Fruit fly (Drosophila melanogaster) S2 (cell line): ENCODE measurements around the gene Srp54.

Source experiments
- CG8478 ChIP-seq: fragments of >200 bp; optimal IDR thresholded peaks from 2 replicates; lab custom pipeline; 2018
- CTCF ChIP-seq, 2 experiments: fragments of >200 bp; optimal IDR thresholded peaks; 2 replicates each; lab custom pipeline; 2018

Srp54 gene

dm6 chr2L:9907320-9908256 is 5.1 kb upstream of the Srp54 start:
- TF ChIP-seq CG8478 (lab: Kevin White, UChicago) (no peak), CTCF (optimal IDR thresholded peaks at IDR 0.05; lab: Kevin White, UChicago) (no peak)

DNA sequence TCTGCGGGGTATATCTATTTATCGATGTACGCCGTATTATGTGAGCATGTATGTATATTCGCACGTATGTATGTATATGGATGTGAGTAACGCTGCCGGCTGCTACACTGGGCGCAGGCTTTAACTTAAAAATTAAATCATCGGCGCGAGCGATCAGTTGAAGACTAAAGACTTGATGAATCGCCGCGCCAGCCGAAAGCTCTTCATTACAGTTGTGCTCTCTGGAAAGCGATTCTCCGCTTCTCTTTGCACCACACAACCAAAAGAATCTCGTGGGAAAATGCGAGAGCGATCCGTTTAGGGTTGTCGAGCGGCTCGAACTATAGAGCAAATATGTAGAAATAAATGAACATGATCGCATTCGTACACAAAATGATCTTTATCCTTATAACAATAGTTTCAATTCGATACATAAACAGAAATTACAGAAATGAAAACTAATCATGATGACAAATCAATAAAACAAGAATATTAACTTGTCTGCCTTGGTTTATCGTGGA is 4.2 kb upstream of the Srp54 start, which contains the start of gene CG13124:
Gene CG13124 (minus strand): TSS at position 166 of the 500 bp plus-strand sequence.
- TF ChIP-seq CG8478 (lab: Kevin White, UChicago) (no peak), CTCF (optimal IDR thresholded peaks at IDR 0.05; lab: Kevin White, UChicago) (no peak)

dm6 chr2L:9911783-9912182 is 928 bp upstream of the Srp54 start:
- TF ChIP-seq CTCF (optimal IDR thresholded peaks at IDR 0.05; lab: Kevin White, UChicago): no peak
- TF ChIP-seq CG8478 (lab: Kevin White, UChicago): no peak

DNA sequence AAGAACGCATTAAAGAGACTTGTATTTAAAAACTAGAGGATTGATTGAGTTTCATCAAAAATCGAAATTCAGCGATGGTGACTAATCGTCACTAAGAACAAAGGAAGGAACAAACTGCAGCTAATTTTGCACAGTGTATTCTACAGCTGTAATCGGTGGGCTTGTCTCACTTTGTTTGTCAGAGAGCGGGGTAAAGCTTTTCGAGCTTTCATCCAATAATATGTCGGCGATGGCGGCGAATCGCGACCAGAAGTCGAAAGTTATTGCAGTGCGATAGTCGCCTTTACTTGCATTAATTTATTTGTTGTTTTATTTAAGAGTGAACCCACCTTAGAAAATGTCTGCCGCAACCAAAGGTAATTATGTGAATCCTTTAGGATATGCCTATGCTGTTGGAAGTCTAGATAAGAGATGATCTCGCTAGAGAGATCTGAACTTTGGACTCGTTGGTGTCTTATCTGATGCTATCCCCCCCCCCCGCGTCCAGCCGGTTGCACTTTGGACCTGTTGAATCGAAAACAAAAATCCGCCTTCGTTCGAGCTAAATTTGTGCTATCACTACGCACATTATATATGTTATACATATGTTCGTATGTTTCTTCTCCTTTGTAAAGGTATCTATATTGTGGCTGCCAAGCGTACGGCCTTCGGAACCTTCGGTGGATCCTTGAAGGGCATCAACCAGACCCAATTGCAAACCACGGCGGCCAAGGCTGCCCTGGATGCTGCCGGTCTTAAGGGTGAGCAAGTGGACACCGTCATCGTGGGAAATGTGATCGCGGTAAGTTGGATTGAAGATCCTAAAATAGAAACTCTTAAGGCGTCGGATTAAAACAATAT is 2.5 kb downstream of the Srp54 start, which contains the start of gene yip2:
Gene yip2 (plus strand): TSS at position 243 of the 840 bp plus-strand sequence.
- no peak for TF ChIP-seq CG8478 (lab: Kevin White, UChicago)
- TF ChIP-seq CTCF (optimal IDR thresholded peaks at IDR 0.05; lab: Kevin White, UChicago): no peak

DNA sequence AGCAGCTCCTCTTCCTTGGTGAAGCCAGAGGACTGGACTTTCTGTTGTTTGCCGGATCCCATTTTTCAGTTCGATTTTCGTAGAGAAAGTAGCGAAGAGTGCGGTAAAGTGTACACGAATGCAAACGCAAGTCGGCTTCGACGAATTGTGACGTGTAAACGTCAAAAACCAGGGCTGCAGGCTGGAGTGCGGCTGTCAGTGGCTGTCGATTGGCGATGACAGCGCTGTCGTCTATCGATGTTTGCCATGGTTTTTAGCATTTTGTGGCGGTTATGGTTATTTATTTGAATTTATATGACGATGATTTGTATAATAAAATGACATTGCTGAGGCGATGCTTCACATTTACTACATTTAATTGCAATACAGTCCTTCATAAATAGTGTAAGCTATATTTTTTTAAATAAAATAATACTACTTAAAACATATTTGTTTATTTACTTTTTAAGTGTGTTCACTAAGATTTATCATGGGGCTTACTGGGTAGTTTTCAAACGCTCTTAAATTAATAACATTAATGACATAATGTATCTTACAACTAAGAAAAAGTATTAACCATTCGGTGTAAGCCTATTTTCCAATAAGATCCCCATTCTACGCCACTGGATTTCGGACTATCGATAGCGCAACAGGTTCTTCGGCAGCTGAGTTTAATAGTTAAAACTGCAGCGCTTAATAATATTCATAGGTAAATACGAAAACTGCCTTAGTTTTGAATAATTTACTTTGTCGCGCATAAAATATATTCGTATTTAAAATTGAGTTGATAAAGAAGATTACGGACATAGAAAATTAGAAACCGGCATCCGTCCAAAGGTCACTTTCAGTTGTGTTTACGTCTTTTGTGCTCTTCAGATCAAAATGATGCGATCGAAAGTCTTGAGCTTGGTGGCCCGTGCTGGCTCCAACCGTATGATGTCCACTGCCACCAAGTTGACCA is 5.6 kb downstream of the Srp54 start, which contains the start of the genes CG5885 and CG4598:
Gene CG5885 (minus strand): TSS at position 311 of the 940 bp plus-strand sequence.
Gene CG4598 (plus strand): TSS at position 599 of the 940 bp plus-strand sequence.
- TF ChIP-seq CG8478 (lab: Kevin White, UChicago) (no peak), CTCF (optimal IDR thresholded peaks at IDR 0.05; lab: Kevin White, UChicago) (peak in 1 of 2 experiments; percentile 29)

dm6 chr2L:9919218-9919617 is 6.5 kb downstream of the Srp54 start:
- TF ChIP-seq CG8478 (lab: Kevin White, UChicago): no peak
- no peak for TF ChIP-seq CTCF (optimal IDR thresholded peaks at IDR 0.05; lab: Kevin White, UChicago)

DNA sequence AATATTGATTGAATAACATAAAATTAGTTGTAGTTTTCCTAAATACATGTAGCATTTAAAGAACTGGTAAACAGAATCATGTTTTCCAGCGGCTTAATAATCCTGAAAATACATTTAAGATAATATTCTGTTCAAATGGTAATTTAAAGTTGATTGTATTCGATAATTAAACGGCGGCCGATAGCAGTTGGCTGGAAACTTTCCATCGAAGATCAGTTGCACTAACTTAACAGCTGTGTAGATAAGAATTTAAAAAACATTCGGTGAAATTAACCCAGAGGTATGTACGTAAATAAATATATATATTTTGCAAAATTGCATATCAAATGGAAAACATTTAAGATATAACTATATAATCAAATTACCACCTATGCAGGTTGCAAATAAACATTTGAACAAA is 7.2 kb downstream of the Srp54 start, which contains the start of gene CG4594:
Gene CG4594 (plus strand): TSS at position 212 of the 400 bp plus-strand sequence.
- TF ChIP-seq CTCF (optimal IDR thresholded peaks at IDR 0.05; lab: Kevin White, UChicago): no peak
- no peak for TF ChIP-seq CG8478 (lab: Kevin White, UChicago)

DNA sequence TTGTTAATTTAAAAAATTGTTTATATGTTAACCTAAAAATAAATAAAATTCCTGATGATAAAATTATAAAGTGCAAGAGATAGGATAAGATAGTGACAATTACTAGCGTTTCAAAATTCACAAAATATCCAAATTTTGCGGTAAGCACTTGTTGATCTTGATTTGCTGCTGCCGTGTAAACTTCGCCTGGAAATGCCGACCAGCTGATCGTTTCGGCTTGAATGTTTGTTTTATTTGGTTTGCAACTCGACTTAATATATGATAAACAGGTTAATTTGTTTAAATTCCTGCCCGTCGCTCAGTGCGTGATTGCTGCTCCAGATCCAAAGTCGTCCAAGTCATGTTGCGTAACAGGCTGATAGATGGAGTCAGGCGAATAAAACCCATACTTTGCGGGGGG is 8.7 kb downstream of the Srp54 start, which contains the start of gene CG4592:
Gene CG4592 (plus strand): TSS at position 233 of the 400 bp plus-strand sequence.
- TF ChIP-seq CG8478 (lab: Kevin White, UChicago) (no peak), CTCF (optimal IDR thresholded peaks at IDR 0.05; lab: Kevin White, UChicago) (no peak)

DNA sequence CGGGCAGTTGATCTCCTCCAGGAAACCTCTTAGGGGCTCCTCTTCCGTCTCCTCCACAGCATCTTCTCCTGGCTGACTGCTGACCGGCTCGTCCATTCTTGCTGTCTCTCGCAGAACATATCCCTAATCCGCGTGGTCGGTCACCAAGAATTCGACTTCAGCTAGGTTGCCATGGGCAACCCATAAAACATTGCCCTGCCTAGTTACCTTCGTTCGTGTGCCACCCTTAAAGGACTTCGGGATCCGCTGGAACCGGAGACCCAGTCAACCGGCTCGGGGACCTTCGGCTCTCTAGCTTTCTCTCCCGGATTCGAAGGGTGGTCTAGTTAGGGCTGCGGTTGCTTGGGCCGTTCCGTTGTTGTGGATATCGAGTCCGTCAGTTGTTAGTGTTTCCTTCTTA is 12.1 kb downstream of the Srp54 start, which contains the start of the genes TbCMF46 and CG42366:
Gene TbCMF46 (minus strand): TSS at position 101 of the 400 bp plus-strand sequence.
Gene CG42366 (plus strand): TSS at position 397 of the 400 bp plus-strand sequence.
- no peak for TF ChIP-seq CG8478 (lab: Kevin White, UChicago)
- no peak for TF ChIP-seq CTCF (optimal IDR thresholded peaks at IDR 0.05; lab: Kevin White, UChicago)

DNA sequence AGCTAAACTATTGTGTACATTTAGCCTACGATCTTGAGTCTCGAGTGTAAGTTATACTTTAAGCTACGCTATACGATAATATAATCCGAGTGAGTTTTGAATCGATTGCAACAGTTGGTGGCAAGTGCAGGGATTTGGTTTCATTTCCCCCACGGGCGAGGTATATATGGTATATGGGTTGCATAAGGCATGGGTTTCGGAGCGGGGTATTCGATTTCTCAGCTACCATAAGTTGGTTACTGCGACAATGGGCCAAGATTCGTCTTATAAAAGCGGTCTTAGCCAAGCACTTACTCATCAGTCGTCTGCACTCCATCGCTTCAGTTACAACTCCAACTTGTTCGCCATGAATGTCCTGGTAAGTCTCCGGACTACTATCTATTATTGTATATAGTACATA is 17.6 kb downstream of the Srp54 start, which contains the start of gene CG42367:
Gene CG42367 (plus strand): TSS at position 301 of the 400 bp plus-strand sequence.
- no peak for TF ChIP-seq CTCF (optimal IDR thresholded peaks at IDR 0.05; lab: Kevin White, UChicago)
- no peak for TF ChIP-seq CG8478 (lab: Kevin White, UChicago)

DNA sequence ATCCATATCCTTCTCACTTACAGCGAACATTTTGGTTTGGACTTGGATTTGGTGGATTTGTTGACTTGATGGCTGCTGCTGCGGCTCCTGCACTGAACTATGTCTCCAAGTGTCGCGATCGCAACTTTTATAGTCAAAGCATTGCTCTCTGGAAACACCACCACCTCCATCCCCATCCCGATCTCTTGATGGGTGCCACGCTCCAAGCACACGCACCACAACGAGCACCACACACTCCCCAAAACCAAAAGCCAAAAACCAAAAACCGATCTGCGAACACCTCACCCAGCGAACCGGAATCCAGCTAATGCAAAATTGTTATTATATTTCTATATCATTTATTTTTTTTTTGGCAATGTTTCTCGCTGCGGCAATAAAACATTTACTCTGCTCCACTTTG is 20.4 kb downstream of the Srp54 start, which contains the start of gene Cpr30F:
Gene Cpr30F (minus strand): TSS at position 101 of the 400 bp plus-strand sequence.
- TF ChIP-seq CG8478 (lab: Kevin White, UChicago): no peak
- TF ChIP-seq CTCF (optimal IDR thresholded peaks at IDR 0.05; lab: Kevin White, UChicago): no peak

DNA sequence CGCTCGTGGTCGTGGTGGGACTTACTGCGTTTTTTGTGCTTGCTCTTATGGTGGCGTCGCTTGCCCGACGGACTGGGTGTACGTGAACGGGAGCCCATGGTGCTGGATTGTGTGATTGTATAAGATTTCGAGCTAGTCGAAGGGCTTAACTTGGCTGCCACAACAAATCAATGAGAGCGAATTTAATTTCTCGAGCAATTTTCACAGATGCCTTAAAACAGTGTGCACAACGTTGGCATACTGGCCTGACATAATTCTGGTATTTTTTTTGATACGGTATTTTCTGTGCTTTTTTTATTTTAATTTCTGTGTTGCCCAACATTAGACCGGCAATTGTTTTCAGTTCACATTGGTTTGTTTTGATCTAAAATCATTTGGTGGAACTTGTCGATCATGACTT is 25.2 kb downstream of the Srp54 start, which contains the start of gene Arglu1:
Gene Arglu1 (minus strand): TSS at position 227 of the 400 bp plus-strand sequence.
- TF ChIP-seq CG8478 (lab: Kevin White, UChicago) (no peak), CTCF (optimal IDR thresholded peaks at IDR 0.05; lab: Kevin White, UChicago) (no peak)
